Worm (Caenorhabditis elegans): ENCODE results near the gene fbxa-190.

Gene fbxa-190

DNA sequence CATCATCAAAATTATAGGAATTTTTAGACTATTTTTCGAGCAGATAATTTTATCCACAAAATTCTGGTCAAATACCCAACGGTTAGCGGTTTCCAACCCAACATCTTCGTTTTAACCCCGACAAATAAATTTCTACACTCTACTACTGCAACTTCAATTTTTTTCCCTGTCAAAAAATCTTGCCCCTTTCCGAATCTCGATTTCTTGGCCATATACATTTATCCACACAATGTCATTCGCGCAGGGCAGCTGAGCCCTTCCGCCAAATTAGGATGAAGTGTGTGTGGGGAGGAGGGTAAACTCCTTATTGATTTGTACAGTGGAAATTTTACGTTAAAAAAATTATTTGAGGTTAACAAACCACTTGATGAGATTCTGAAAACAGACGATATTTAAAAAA, 27.0 kb upstream of the fbxa-190 start (continued):
- peak; percentile 50 for TF ChIP-seq lsy-27 (tag; optimal IDR thresholded peaks at IDR 0.05; ENCODE audit: borderline replicate concordance, insufficient read depth)
- peak; percentile 71 for TF ChIP-seq ceh-79 (tag; optimal IDR thresholded peaks at IDR 0.05)
- no peak for TF ChIP-seq him-1 (tag; optimal IDR thresholded peaks at IDR 0.05)
- TF ChIP-seq zfh-2 (GFP tag; conservative IDR thresholded peaks at IDR 0.05), result no peak
- peak; percentile 90 for TF ChIP-seq B0035.1 (tag; optimal IDR thresholded peaks at IDR 0.05)
- TF ChIP-seq nhr-90 (tag; optimal IDR thresholded peaks at IDR 0.05), result peak; percentile 74
- TF ChIP-seq ztf-22 (GFP tag; optimal IDR thresholded peaks at IDR 0.05), result peak; percentile 77
- TF ChIP-seq attf-3 (GFP tag; conservative IDR thresholded peaks at IDR 0.05), result peak; percentile 35; the same call in 1 of the 2 replicates
- peak; percentile 94 for TF ChIP-seq F23B12.7 (tag; optimal IDR thresholded peaks at IDR 0.05; ENCODE audit: insufficient read depth)
- TF ChIP-seq nfyb-1 (GFP tag; IDR thresholded peaks at IDR 0.05), result peak; percentile 96
- TF ChIP-seq rpc-1 (optimal IDR thresholded peaks at IDR 0.05), result no peak
- no peak for TF ChIP-seq rpc-1 (tag; optimal IDR thresholded peaks at IDR 0.05)
- TF ChIP-seq T07F8.4 (tag; optimal IDR thresholded peaks at IDR 0.05), result peak; percentile 84
- TF ChIP-seq chd-7 (tag; optimal IDR thresholded peaks at IDR 0.05), result no peak
- TF ChIP-seq ets-4 (GFP tag; optimal IDR thresholded peaks at IDR 0.05), result peak; percentile 94
- TF ChIP-seq F52B5.7 (tag; optimal IDR thresholded peaks at IDR 0.05), result no peak
- peak; percentile 94 for TF ChIP-seq rcor-1 (GFP tag; IDR thresholded peaks at IDR 0.05)
- peak; percentile 83 for TF ChIP-seq mcd-1 (GFP tag; IDR thresholded peaks at IDR 0.05)
- TF ChIP-seq snpc-3.4 (tag; optimal IDR thresholded peaks at IDR 0.05), result peak; percentile 44
- TF ChIP-seq nhr-27 (tag; optimal IDR thresholded peaks at IDR 0.05), result peak; percentile 38
- peak; percentile 98 for TF ChIP-seq ztf-26 (tag; optimal IDR thresholded peaks at IDR 0.05)
- no peak for TF ChIP-seq T26A5.8 (tag; optimal IDR thresholded peaks at IDR 0.05)
- peak; percentile 84 for TF ChIP-seq F57A8.1 (GFP tag; optimal IDR thresholded peaks at IDR 0.05)
- TF ChIP-seq F55B11.4 (tag; optimal IDR thresholded peaks at IDR 0.05; ENCODE audit: borderline replicate concordance, insufficient read depth), result no peak
- TF ChIP-seq hlh-26 (GFP tag; conservative IDR thresholded peaks at IDR 0.05), result no peak
- no peak for TF ChIP-seq ceh-40 (GFP tag; IDR thresholded peaks at IDR 0.05)
- no peak for TF ChIP-seq F33H1.4 (GFP tag; IDR thresholded peaks at IDR 0.05)
- TF ChIP-seq zim-3 (tag; optimal IDR thresholded peaks at IDR 0.05), result no peak
- TF ChIP-seq nhr-120 (GFP tag; IDR thresholded peaks at IDR 0.05), result 0 out of 2 replicates have a peak, but pooled peaks have one; percentile 54
- TF ChIP-seq Y67H2A.10 (GFP tag; conservative IDR thresholded peaks at IDR 0.05), result no peak
- peak; percentile 85 for TF ChIP-seq lin-54 (GFP tag; optimal IDR thresholded peaks at IDR 0.05)
- TF ChIP-seq K11D2.4 (GFP tag; IDR thresholded peaks at IDR 0.05), result peak; percentile 98
- TF ChIP-seq dpff-1 (tag; optimal IDR thresholded peaks at IDR 0.05), result peak; percentile 62
- peak; percentile 86 for TF ChIP-seq pbrm-1 (GFP tag; IDR thresholded peaks at IDR 0.05)
- TF ChIP-seq hmg-1.2 (GFP tag; IDR thresholded peaks at IDR 0.05), result peak; percentile 81
- no peak for TF ChIP-seq mes-4 (tag; optimal IDR thresholded peaks at IDR 0.05)
- peak; percentile 98 for TF ChIP-seq ceh-27 (GFP tag; optimal IDR thresholded peaks at IDR 0.05)
- peak; percentile 43 to 90 for TF ChIP-seq let-607 (tag; optimal IDR thresholded peaks at IDR 0.05)
- peak; percentile 99 for TF ChIP-seq lin-40 (tag; optimal IDR thresholded peaks at IDR 0.05)
- peak; percentile 98 for TF ChIP-seq dox-1 (GFP tag; IDR thresholded peaks at IDR 0.05)
- TF ChIP-seq madf-10 (tag; optimal IDR thresholded peaks at IDR 0.05), result peak; percentile 94
- TF ChIP-seq unc-62 (GFP tag; optimal IDR thresholded peaks at IDR 0.05), result peak; percentile 19
- TF ChIP-seq hsf-1 (GFP tag; IDR thresholded peaks at IDR 0.05), result no peak
- TF ChIP-seq fkh-3 (tag; optimal IDR thresholded peaks at IDR 0.05), result no peak
- peak; percentile 84 for TF ChIP-seq C17E4.6 (GFP tag; IDR thresholded peaks at IDR 0.05)
- TF ChIP-seq B0261.1 (tag; optimal IDR thresholded peaks at IDR 0.05), result peak; percentile 53
- TF ChIP-seq tbp1 (GFP tag; optimal IDR thresholded peaks at IDR 0.05), result peak; percentile 77
- TF ChIP-seq aptf-3 (GFP tag; IDR thresholded peaks at IDR 0.05), result no peak
- peak; percentile 82 for TF ChIP-seq ekl-4 (GFP tag; IDR thresholded peaks at IDR 0.05)
